Worm (Caenorhabditis elegans) whole organism, L2 larva: ENCODE data around the gene taf-10.

ENCODE experiments used
- C34F6.9 ChIP-seq: fragments of 150-350 bp; optimal IDR thresholded peaks from 2 replicates; lab custom pipeline; 2014; ENCODE audit warnings: missing biosample characterization, missing genetic modification characterization
- F13H6.1 ChIP-seq: sonication (generic microtip); optimal IDR thresholded peaks from 2 replicates; lab custom pipeline; 2016; ENCODE audit warnings: missing genetic modification characterization, missing compliant biosample characterization
- Y55F3AM.14 ChIP-seq: fragments of 200-800 bp; sonication (Bioruptor generic); optimal IDR thresholded peaks from 2 replicates; lab custom pipeline; 2018; ENCODE audit warnings: mild to moderate bottlenecking, missing genetic modification characterization, missing compliant biosample characterization
- aly-2 ChIP-seq: fragments of 150-350 bp; optimal IDR thresholded peaks from 2 replicates; lab custom pipeline; 2014; ENCODE audit warnings: missing biosample characterization, missing genetic modification characterization
- ama-1 ChIP-seq: fragments of 150-350 bp; optimal IDR thresholded peaks from 2 replicates; lab custom pipeline; 2018; ENCODE audit warnings: inconsistent platforms
- blmp-1 ChIP-seq: sonication (generic microtip); optimal IDR thresholded peaks from 2 replicates; lab custom pipeline; 2017; ENCODE audit warnings: missing genetic modification characterization, mild to moderate bottlenecking, missing compliant biosample characterization, antibody characterized with exemption, moderate library complexity; ENCODE audit not compliant: insufficient read depth
- ceh-16 ChIP-seq: fragments of 150-350 bp; optimal IDR thresholded peaks from 2 replicates; lab custom pipeline; 2014; ENCODE audit warnings: missing biosample characterization, missing genetic modification characterization
- ceh-82 ChIP-seq: fragments of 150-350 bp; optimal IDR thresholded peaks from 2 replicates; lab custom pipeline; 2014; ENCODE audit warnings: missing biosample characterization, missing genetic modification characterization
- crh-2 ChIP-seq: sonication (generic microtip); optimal IDR thresholded peaks from 2 replicates; lab custom pipeline; 2017; ENCODE audit warnings: missing biosample characterization, missing genetic modification characterization
- egl-27 ChIP-seq: sonication (generic microtip); optimal IDR thresholded peaks from 3 replicates; lab custom pipeline; 2017; ENCODE audit warnings: missing biosample characterization, missing genetic modification reagents, missing genetic modification characterization
- elt-1 ChIP-seq: fragments of 150-350 bp; optimal IDR thresholded peaks from 2 replicates; lab custom pipeline; 2014; ENCODE audit warnings: missing biosample characterization, missing genetic modification characterization
- fos-1 ChIP-seq: fragments of 150-350 bp; optimal IDR thresholded peaks from 2 replicates; lab custom pipeline; 2014; ENCODE audit warnings: missing biosample characterization, missing genetic modification characterization
- gmeb-1 ChIP-seq: fragments of 150-350 bp; optimal IDR thresholded peaks from 2 replicates; lab custom pipeline; 2014; ENCODE audit warnings: missing biosample characterization, missing genetic modification characterization
- lin-11 ChIP-seq: fragments of 150-350 bp; sonication (generic microtip); optimal IDR thresholded peaks from 2 replicates; lab custom pipeline; 2014; ENCODE audit warnings: missing biosample characterization, missing genetic modification characterization, inconsistent platforms, mixed read lengths
- lin-13 ChIP-seq: fragments of 150-350 bp; optimal IDR thresholded peaks from 2 replicates; lab custom pipeline; 2014; ENCODE audit warnings: missing biosample characterization, missing genetic modification reagents, missing genetic modification characterization
- lin-39 ChIP-seq: fragments of 150-350 bp; optimal IDR thresholded peaks from 2 replicates; lab custom pipeline; 2014; ENCODE audit warnings: missing biosample characterization, missing genetic modification reagents, missing genetic modification characterization
- lsy-2 ChIP-seq, 2 experiments: fragments of 150-350 bp in 1 of 2; sonication (generic microtip) in 1 of 2; optimal IDR thresholded peaks; 2 replicates each; lab custom pipeline; 2014 to 2017; ENCODE audit warnings: missing biosample characterization in 2 of 2, missing genetic modification characterization in 2 of 2
- mab-5 ChIP-seq: fragments of 150-350 bp; optimal IDR thresholded peaks from 2 replicates; lab custom pipeline; 2014; ENCODE audit warnings: missing biosample characterization, missing genetic modification characterization
- mdl-1 ChIP-seq, 2 experiments: fragments of 150-350 bp in 1 of 2; sonication (generic microtip) in 1 of 2; optimal IDR thresholded peaks; 2 replicates each; lab custom pipeline; 2017; ENCODE audit warnings: missing biosample characterization in 2 of 2, missing genetic modification characterization in 2 of 2
- nhr-10 ChIP-seq: sonication (generic microtip); optimal IDR thresholded peaks from 2 replicates; lab custom pipeline; 2017; ENCODE audit warnings: missing biosample characterization, missing genetic modification characterization
- nhr-11 ChIP-seq: fragments of 150-350 bp; optimal IDR thresholded peaks from 2 replicates; lab custom pipeline; 2014; ENCODE audit warnings: missing biosample characterization, missing genetic modification characterization
- nhr-129 ChIP-seq: fragments of 150-350 bp; optimal IDR thresholded peaks from 2 replicates; lab custom pipeline; 2014; ENCODE audit warnings: missing biosample characterization, missing genetic modification characterization
- nhr-21 ChIP-seq: fragments of 150-350 bp; optimal IDR thresholded peaks from 2 replicates; lab custom pipeline; 2014; ENCODE audit warnings: missing biosample characterization, missing genetic modification characterization
- nhr-25 ChIP-seq: fragments of 150-350 bp; sonication (generic microtip); optimal IDR thresholded peaks from 3 replicates; lab custom pipeline; 2014; ENCODE audit warnings: missing biosample characterization, missing genetic modification characterization
- nhr-77 ChIP-seq: fragments of 150-350 bp; optimal IDR thresholded peaks from 2 replicates; lab custom pipeline; 2014; ENCODE audit warnings: missing biosample characterization, missing genetic modification characterization
- peb-1 ChIP-seq: fragments of 150-350 bp; optimal IDR thresholded peaks from 2 replicates; lab custom pipeline; 2014; ENCODE audit warnings: missing biosample characterization, missing genetic modification characterization
- sem-4 ChIP-seq: fragments of 150-350 bp; optimal IDR thresholded peaks from 2 replicates; lab custom pipeline; 2014; ENCODE audit warnings: missing biosample characterization, missing genetic modification reagents, missing genetic modification characterization
- sma-3 ChIP-seq: sonication (generic microtip); optimal IDR thresholded peaks from 2 replicates; lab custom pipeline; 2016; ENCODE audit warnings: missing genetic modification reagents, missing genetic modification characterization, missing compliant biosample characterization
- sma-9 ChIP-seq, 2 experiments: fragments of 150-350 bp in 1 of 2; sonication (generic microtip) in 1 of 2; optimal IDR thresholded peaks; 2 replicates each; lab custom pipeline; 2014 to 2016; ENCODE audit warnings: missing genetic modification characterization in 2 of 2, mild to moderate bottlenecking in 1 of 2, missing biosample characterization in 1 of 2, missing compliant biosample characterization in 1 of 2, missing genetic modification reagents in 1 of 2, moderate library complexity in 1 of 2
- unc-55 ChIP-seq: fragments of 150-350 bp; sonication (generic microtip); optimal IDR thresholded peaks from 3 replicates; lab custom pipeline; 2014; ENCODE audit warnings: missing biosample characterization, missing genetic modification reagents, missing genetic modification characterization
- ztf-1 ChIP-seq: fragments of 200-800 bp; sonication (Bioruptor generic); conservative IDR thresholded peaks from 2 replicates; pipeline ENCODE4 v1.3.6; 2022; ENCODE audit warnings: missing genetic modification characterization, missing compliant biosample characterization
- ztf-4 ChIP-seq: fragments of 150-350 bp; optimal IDR thresholded peaks from 2 replicates; lab custom pipeline; 2014; ENCODE audit warnings: missing biosample characterization, missing genetic modification characterization

taf-10 gene

DNA sequence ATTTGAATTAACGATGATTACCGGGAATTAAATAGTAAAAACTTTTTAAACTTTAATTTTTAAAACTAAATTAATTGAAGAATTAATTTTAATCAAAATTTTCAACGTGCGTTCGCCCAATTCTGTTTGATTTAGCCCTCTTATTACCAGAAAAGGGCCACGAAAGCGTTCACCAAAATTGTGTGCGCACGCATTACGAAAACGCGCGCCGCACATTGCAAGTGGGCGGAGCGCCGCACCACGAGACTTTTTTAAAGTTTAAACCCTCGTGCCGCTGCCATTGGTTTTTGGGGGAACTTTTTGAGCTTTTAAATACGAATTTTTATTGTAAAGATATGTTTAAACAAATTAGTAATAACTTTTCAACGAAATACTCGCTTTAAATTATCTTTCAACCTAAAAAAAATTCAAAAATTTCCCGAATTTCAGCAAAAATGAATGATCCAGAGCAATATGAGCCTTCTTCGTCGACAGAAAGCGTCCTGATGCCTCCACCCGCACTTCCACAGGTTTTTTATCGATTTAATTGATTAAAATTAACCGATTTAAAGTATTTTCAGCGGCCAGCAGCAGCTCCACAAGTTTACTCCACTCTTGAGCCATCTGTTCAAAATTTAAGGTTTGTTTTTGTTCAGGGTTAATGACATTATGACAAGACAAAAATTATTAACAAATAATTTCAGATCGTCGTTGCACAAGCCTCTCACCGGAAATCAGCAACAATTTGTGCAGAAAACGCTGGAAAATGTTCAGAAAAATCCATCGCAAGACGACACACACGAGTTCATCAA, at the start of gene taf-10:
TSS of gene taf-10 (plus strand) at position 424 of the 791 bp plus-strand sequence.
- TF ChIP-seq F13H6.1 (peak; percentile 5), C34F6.9 (tag; lab: Kevin White, UChicago) (peak; percentile 45), mab-5 (tag; lab: Kevin White, UChicago) (peak; percentile 13), unc-55 (GFP tag; lab: Kevin White, UChicago) (peak; percentile 59), lin-11 (tag; lab: Kevin White, UChicago) (peak; percentile 38), Y55F3AM.14 (GFP tag; lab: Kevin White, UChicago) (peak; percentile 0), sma-3 (GFP tag; lab: Kevin White, UChicago) (peak; percentile 46), mdl-1 (tag; optimal IDR thresholded peaks at IDR 0.05; lab: Kevin White, UChicago) (peak; percentile 79), nhr-21 (tag; lab: Kevin White, UChicago) (peak; percentile 7), gmeb-1 (tag; lab: Kevin White, UChicago) (peak; percentile 66), egl-27 (no peak), nhr-129 (tag; lab: Kevin White, UChicago) (peak; percentile 63), lin-13 (GFP tag; lab: Kevin White, UChicago) (peak; percentile 42), peb-1 (no peak), lsy-2 (tag; optimal IDR thresholded peaks at IDR 0.05; lab: Kevin White, UChicago) (peak; percentile 5 to 48), ceh-82 (tag; lab: Kevin White, UChicago) (no peak), nhr-25 (peak; percentile 32), nhr-10 (tag; lab: Kevin White, UChicago) (no peak), sma-9 (GFP tag; optimal IDR thresholded peaks at IDR 0.05; lab: Kevin White, UChicago) (peak; percentile 38), sma-9 (tag; optimal IDR thresholded peaks at IDR 0.05; lab: Kevin White, UChicago) (no peak), blmp-1 (tag; lab: Kevin White, UChicago) (no peak), nhr-11 (no peak), elt-1 (tag; lab: Kevin White, UChicago) (no peak)
- TF ChIP-seq, all 48 proteins: peak for 15

DNA sequence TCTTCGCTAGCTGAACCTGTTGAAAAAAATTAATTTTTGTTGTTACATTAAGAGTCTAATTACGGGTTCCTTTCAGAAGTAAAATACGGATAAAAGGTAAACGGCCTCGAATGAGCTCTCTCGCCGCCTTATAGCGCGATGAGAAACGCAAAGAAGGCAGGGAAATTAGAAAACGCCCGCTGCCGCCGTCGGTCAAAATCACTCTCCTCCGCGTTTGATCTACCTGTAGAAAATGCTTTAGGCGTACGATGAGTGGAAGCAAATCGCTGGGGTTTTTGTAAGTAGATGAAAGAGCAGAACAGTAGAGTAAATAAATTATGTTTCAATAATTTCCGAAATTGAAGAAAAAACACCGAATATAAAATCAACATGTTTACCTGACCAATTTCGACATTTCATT, 49.8 kb upstream of the taf-10 start:
- TF ChIP-seq F13H6.1, result no peak
- TF ChIP-seq elt-1 (tag; lab: Kevin White, UChicago), result no peak
- no peak for TF ChIP-seq nhr-11
- TF ChIP-seq sem-4 (tag; lab: Kevin White, UChicago), result no peak
- no peak for TF ChIP-seq nhr-77 (tag; lab: Kevin White, UChicago)
- no peak for TF ChIP-seq ztf-1 (GFP tag; lab: Robert Waterston, UW)
- no peak for TF ChIP-seq lin-13 (GFP tag; lab: Kevin White, UChicago)
- TF ChIP-seq ztf-4 (tag; lab: Kevin White, UChicago), result no peak
- no peak for TF ChIP-seq sma-3 (GFP tag; lab: Kevin White, UChicago)
- no peak for TF ChIP-seq mdl-1 (tag; optimal IDR thresholded peaks at IDR 0.05; lab: Kevin White, UChicago)
- no peak for TF ChIP-seq ceh-16 (tag; lab: Kevin White, UChicago)
- TF ChIP-seq crh-2 (tag; lab: Kevin White, UChicago), result no peak
- TF ChIP-seq ama-1, result no peak
- no peak for TF ChIP-seq peb-1
- no peak for TF ChIP-seq lin-39 (tag; lab: Kevin White, UChicago)
- no peak for TF ChIP-seq lsy-2 (tag; optimal IDR thresholded peaks at IDR 0.05; lab: Kevin White, UChicago)

- no peak for TF ChIP-seq F13H6.1
- peak; percentile 52 for TF ChIP-seq fos-1 (tag; lab: Kevin White, UChicago)
- TF ChIP-seq aly-2 (tag; lab: Kevin White, UChicago), result no peak
- peak; percentile 23 for TF ChIP-seq nhr-25
Observed at ce11 chrV:4640501-4641150, 46.3 kb upstream of the taf-10 start.

DNA sequence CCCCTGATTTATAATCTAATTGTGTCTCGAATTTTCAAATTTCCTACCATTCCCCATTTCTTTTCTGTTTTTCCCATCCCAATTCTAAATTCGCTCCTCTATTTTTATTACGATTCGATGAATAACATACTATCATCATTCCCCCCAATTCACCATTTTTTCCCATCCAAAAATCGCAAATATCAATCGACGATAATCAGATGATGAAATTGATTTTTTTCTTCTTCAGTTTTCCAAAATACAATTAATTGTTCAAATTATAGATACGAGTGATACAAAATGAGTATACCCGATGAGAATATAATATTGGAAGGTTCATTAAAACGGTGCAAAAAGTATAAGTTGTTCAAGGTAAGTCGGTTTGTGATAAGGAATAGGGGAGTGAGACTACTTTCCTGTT, 44.2 kb upstream of the taf-10 start, which contains the start of gene soc-1:
TSS of gene soc-1 (plus strand) at position 262 of the 400 bp plus-strand sequence.
- no peak for TF ChIP-seq peb-1
- peak; percentile 69 for TF ChIP-seq nhr-129 (tag; lab: Kevin White, UChicago)
